Fruit fly (Drosophila melanogaster) whole organism, adult: ENCODE measurements around the gene CG14071.

Experiments
- CG12768 ChIP-seq: fragments of 200-800 bp; sonication (Bioruptor generic); optimal IDR thresholded peaks from 2 replicates; lab custom pipeline; 2017; ENCODE audit warnings: missing biosample characterization, missing genetic modification characterization, mild to moderate bottlenecking, moderate library complexity, missing genetic modification reagents
- CG14711 ChIP-seq: fragments of 200-800 bp; sonication (Bioruptor generic); optimal IDR thresholded peaks from 2 replicates; lab custom pipeline; 2018; ENCODE audit warnings: missing biosample characterization, mild to moderate bottlenecking, missing genetic modification characterization, moderate library complexity
- CG33017 ChIP-seq: fragments of 200-800 bp; sonication (Bioruptor generic); optimal IDR thresholded peaks from 2 replicates; lab custom pipeline; 2018; ENCODE audit warnings: missing biosample characterization, mild to moderate bottlenecking, missing genetic modification characterization, moderate library complexity
- CG7045 ChIP-seq: fragments of 200-800 bp; sonication (Bioruptor generic); optimal IDR thresholded peaks from 2 replicates; lab custom pipeline; 2017; ENCODE audit warnings: missing biosample characterization, mild to moderate bottlenecking, missing genetic modification characterization
- Clk ChIP-seq: fragments of 200-800 bp; sonication (Bioruptor generic); optimal IDR thresholded peaks from 2 replicates; lab custom pipeline; 2017; ENCODE audit warnings: missing biosample characterization, missing genetic modification characterization
- Mnt ChIP-seq: fragments of 200-800 bp; sonication (Bioruptor generic); optimal IDR thresholded peaks from 2 replicates; lab custom pipeline; 2016; ENCODE audit warnings: missing biosample characterization, mild to moderate bottlenecking, missing genetic modification characterization
- kay ChIP-seq: fragments of 200-800 bp; sonication (Bioruptor generic); peaks from one replicate; lab custom pipeline; 2016; ENCODE audit warnings: missing biosample characterization, missing genetic modification characterization, borderline replicate concordance
- ovo ChIP-seq: fragments of 200-800 bp; sonication (Bioruptor generic); optimal IDR thresholded peaks from 2 replicates; lab custom pipeline; 2016; ENCODE audit warnings: missing biosample characterization, missing genetic modification characterization

DNA sequence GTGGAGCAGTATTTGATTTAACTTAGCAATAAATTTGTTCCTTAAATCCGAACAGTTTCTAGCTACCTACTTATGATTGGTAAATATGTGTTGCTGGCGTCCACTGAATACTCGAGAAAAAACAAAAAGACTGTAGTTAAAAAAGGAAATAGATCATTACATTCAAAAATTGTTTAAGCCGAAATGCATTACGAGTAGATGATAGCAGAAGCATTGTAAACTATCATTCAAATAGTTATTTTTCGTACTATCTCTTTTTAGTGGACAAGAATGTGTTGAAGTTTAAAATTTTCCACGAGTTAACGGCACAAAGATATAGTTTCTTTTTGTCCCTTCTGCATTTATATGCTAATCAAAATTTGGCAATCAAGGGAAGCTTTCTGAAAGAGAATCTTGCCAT lies at the start of gene CG14071:
- TF ChIP-seq CG14711 (tag; lab: Kevin White, UChicago) (no peak), CG7045 (GFP tag; lab: Kevin White, UChicago) (no peak), Mnt (GFP tag; lab: Kevin White, UChicago) (no peak), Clk (GFP tag; lab: Kevin White, UChicago) (no peak), ovo (GFP tag; lab: Kevin White, UChicago) (no peak), kay (no peak), CG33017 (tag; lab: Kevin White, UChicago) (no peak), CG12768 (no peak)
